Worm (Caenorhabditis elegans): Measurements from ENCODE around the gene bcs-1.

DNA sequence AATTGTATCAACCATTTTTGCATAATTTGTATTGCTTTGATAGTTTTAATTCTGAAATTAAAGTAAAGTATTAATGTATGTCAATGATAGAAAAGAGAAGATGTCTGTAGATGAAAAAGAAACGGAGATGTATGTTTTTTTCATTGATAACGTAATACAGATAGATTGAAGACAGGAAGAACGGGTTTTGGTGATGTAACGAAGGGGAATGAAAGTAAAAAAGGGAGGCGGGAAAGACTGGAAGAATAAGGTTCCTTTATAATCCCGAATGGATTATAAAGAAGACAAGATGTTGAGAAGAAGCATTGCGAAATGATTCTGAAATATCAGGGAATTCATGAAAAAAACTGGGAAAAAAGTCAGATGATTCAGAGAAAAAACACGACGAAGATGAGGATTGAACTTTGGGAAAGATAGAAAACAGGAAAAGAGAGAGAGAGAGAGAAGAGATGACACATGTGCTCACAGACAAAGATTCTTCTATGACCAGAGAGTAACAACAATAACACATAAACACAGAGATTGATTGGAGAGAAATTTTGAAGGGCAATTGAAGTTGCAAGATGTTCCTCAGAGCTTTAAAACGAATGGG, 14.2 kb downstream of the bcs-1 start, which contains the start of gene F54C9.11:
- TF ChIP-seq unc-62 (GFP tag; optimal IDR thresholded peaks at IDR 0.05) (no peak), F49E8.2 (tag; optimal IDR thresholded peaks at IDR 0.05; ENCODE audit: insufficient read depth) (no peak), aptf-3 (GFP tag; IDR thresholded peaks at IDR 0.05) (no peak), dpff-1 (tag; optimal IDR thresholded peaks at IDR 0.05) (no peak), akir-1 (GFP tag; optimal IDR thresholded peaks at IDR 0.05) (no peak), rpc-1 (optimal IDR thresholded peaks at IDR 0.05) (no peak), rpc-1 (tag; optimal IDR thresholded peaks at IDR 0.05) (no peak), hsf-1 (GFP tag; IDR thresholded peaks at IDR 0.05) (no peak), ama-1 (optimal IDR thresholded peaks at IDR 0.05) (no peak), ama-1 (GFP tag; optimal IDR thresholded peaks at IDR 0.05) (no peak), mxl-1 (tag; optimal IDR thresholded peaks at IDR 0.05) (no peak), B0019.2 (GFP tag; conservative IDR thresholded peaks at IDR 0.05) (no peak), D2030.7 (GFP tag; IDR thresholded peaks at IDR 0.05) (no peak), ztf-28 (GFP tag; IDR thresholded peaks at IDR 0.05) (no peak), attf-5 (GFP tag; optimal IDR thresholded peaks at IDR 0.05) (no peak)

Measured in whole organism, young adult.